Worm (Caenorhabditis elegans) whole organism, midembryonic: Measurements from ENCODE around the gene C10E2.2.

ENCODE experiments used
- klf-2 ChIP-seq: fragments of 200-800 bp; sonication (Bioruptor generic); conservative IDR thresholded peaks from 2 replicates; pipeline ENCODE4 v1.3.6; 2022; ENCODE audit warnings: missing genetic modification reagents, missing genetic modification characterization, missing compliant biosample characterization
- ref-1 ChIP-seq: fragments of 200-800 bp; sonication (Bioruptor generic); conservative IDR thresholded peaks from 2 replicates; pipeline ENCODE4 v1.3.6; 2022; ENCODE audit warnings: missing genetic modification reagents, missing genetic modification characterization, missing compliant biosample characterization
- tab-1 ChIP-seq: fragments of 200-800 bp; sonication (Bioruptor generic); IDR thresholded peaks from 2 replicates; pipeline ENCODE4 v1.3.6; 2022; ENCODE audit warnings: missing genetic modification characterization, missing compliant biosample characterization

DNA sequence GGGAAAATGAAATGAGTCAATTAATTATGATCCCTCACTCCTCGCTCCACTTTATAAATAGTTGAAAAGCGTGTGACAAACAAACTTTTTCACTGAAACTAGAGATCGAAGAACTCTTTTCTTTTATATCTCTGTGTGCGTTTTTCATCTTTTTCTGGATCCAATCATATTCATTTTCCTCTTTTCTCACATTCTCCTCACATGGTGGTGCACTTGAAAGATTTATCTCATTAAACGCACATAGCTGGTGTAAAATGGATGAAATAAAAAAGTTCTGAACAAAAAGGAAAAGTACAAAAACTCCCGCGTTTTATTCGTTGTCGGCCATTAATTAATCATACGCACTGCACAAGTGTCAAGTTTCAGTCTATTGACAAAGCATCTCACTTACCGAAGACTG is 7.2 kb downstream of the C10E2.2 start:
- no peak for TF ChIP-seq tab-1 (GFP tag; lab: Robert Waterston, UW)
- no peak for TF ChIP-seq klf-2
- TF ChIP-seq ref-1 (GFP tag; lab: Robert Waterston, UW): no peak
